Fruit fly (Drosophila melanogaster): ENCODE data around the gene CG4860.

CG4860 gene

DNA sequence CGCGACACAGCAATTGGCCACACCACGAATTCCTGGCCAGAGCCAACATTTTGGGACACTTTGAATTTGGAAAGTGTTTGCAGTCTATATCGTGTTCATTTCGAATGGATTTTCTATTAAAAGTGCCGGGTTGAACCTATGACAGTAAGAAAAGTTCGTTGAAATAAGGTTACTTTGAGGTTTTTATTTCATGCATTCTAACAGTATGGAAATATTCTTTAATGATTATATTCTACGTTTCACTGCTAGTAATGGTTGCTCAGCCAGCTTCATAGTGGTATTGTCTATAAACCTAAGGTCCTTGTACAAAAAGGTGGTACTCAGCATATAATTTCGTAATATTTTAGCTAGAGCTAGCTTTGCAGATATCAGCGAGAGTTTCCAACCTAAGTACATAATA lies 11.4 kb upstream of the CG4860 start, which contains the start of gene Pglym87:
Gene Pglym87, minus strand, starts transcription at position 101 of the 400 bp plus-strand sequence.
- no peak for TF ChIP-seq CG17801 (GFP tag; optimal IDR thresholded peaks at IDR 0.05; ENCODE audit: partially characterized antibody)

DNA sequence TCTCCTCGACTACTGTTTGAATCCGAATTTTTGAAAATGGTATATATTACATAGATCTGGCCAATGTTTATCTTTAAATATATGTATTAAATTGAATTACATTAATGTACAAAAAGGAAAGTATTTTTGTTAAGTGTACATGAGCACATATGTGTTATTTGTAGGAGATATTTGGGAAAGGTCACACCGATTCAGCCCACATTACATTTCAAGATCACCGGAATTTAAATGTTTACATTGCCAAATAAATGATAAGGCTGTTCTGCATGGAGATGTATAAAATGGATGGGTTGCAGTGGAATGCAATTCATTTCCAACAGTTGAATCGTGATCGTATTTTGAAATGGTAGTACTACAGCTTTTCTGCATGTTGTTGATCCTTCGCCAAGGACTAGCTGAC lies 7.8 kb upstream of the CG4860 start, which contains the start of gene CG3916:
Gene CG3916, plus strand, starts transcription at position 301 of the 400 bp plus-strand sequence.
- TF ChIP-seq CG17801 (GFP tag; optimal IDR thresholded peaks at IDR 0.05; ENCODE audit: partially characterized antibody): no peak

DNA sequence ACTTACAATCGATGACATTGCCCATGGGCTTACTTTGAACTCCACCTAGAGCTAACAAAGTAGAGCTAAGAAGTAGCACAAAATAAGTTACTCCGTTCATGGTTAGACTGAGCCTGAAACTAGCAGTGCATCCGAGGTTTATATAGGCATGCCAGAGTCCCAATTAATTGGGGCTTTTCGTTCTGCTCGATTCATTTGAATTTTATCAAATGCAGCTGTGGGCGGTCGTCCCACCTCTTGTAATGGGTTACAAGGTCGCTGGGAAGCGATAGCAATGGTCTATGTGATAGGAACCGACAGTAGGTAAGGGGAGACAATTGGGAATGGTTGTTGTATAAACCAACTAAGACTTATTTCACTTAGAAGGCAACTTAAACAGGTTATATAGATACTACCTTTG lies 5.0 kb upstream of the CG4860 start, which contains the start of gene CG12256:
Gene CG12256, minus strand, starts transcription at position 101 of the 400 bp plus-strand sequence.
- no peak for TF ChIP-seq CG17801 (GFP tag; optimal IDR thresholded peaks at IDR 0.05; ENCODE audit: partially characterized antibody)

DNA sequence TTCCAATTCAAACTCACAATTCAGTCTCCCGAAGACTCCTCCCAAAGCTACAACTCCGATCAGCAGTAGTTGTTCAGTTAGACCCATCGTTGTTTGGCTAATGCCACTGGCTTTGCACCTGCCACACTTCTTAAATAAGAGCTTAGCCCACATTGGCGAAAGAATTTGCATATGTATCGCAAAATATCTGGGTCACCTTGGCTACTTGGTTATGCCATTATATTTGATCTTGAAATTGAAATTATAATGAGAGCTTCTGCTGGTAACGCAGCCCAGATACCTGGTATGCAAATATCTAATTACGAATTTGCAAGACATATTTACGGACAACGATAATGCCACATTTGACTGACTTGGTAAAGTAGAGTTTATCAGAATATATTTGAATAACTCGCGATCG lies 3.7 kb upstream of the CG4860 start, which contains the start of gene CG17404:
Gene CG17404, minus strand, starts transcription at position 101 of the 400 bp plus-strand sequence.
- no peak for TF ChIP-seq CG17801 (GFP tag; optimal IDR thresholded peaks at IDR 0.05; ENCODE audit: partially characterized antibody)

DNA sequence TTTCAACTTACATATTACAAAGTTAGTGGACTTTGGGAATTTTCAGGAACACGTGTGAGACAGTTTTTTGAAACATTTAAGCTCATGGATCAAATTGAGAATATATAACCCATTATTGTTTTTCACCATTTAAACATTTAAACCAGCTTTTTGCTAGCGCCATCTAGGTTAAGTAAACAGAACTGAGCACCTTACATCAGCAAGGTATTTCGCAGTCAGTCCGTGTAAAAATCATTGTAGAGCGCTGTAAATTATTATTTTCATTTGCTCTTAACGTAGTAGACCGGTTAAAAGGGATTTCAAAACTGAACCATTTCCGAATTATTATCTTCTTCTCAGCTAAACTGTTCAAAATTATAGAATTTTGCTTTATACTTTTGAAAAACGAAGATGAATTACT lies 829 bp upstream of the CG4860 start, which contains the start of gene Rsbp15:
Gene Rsbp15, plus strand, starts transcription at position 295 of the 400 bp plus-strand sequence.
- TF ChIP-seq CG17801 (GFP tag; optimal IDR thresholded peaks at IDR 0.05; ENCODE audit: partially characterized antibody): no peak

DNA sequence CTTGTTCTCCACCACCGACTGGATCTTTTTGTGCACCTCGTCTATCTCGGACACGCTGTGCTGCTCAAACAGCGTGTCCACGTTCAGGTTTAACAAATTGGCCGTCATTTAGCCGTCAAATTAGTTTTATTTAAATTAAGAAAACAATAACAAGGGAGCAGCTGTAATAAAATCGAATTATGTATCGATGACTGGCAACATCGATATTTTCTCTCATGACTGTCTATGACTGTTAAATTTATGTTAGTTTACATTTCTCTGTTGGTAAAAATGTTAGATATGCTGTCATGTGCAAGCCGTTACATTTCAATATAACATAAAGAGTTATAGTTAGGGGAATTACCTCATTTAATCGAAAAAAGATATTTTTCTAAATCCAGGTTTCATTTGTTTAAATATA lies 1.8 kb downstream of the CG4860 start, which contains the start of gene Cog1:
Gene Cog1, minus strand, starts transcription at position 190 of the 400 bp plus-strand sequence.
- no peak for TF ChIP-seq CG17801 (GFP tag; optimal IDR thresholded peaks at IDR 0.05; ENCODE audit: partially characterized antibody)

DNA sequence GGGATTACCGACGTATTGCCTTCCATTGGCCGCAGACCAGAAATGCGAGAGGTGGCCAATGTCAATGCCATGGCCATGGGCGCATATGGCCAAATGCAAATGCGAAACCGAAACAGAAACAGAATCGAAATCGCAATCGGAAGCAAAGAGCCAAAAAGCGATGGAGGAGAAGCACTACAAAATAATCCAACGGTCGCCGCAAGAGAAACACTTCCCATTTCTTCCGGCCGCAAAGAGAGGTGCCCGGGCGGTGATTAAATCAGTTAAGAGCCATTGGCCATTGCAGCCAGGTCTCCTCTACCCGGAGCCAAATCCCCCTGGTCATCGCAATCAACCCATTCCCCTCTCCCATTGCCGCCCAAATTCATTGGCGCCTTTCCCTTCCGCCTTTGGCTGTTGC lies 7.1 kb downstream of the CG4860 start, which contains the start of gene CG14742:
Gene CG14742, plus strand, starts transcription at position 301 of the 400 bp plus-strand sequence.
- no peak for TF ChIP-seq CG17801 (GFP tag; optimal IDR thresholded peaks at IDR 0.05; ENCODE audit: partially characterized antibody)

DNA sequence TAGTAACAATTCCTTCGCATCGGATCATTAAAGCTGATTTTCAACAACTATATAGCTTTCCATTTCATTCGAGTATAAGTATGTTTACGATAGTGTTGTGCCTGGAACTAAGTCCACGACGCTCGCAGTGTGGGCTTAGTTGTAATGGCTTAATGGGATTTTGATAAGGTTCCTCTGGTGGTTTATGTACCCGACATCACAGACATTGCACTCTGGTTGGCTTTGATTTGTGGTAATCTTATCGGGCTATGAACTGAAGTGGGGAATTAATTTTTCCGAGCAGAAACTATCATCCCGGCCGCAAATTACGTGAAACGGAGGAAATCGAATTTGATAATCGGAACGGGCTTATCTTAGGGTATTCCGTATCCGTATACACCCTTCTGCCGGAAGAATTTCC lies 9.7 kb downstream of the CG4860 start:
- no peak for TF ChIP-seq CG17801 (GFP tag; optimal IDR thresholded peaks at IDR 0.05; ENCODE audit: partially characterized antibody)

DNA sequence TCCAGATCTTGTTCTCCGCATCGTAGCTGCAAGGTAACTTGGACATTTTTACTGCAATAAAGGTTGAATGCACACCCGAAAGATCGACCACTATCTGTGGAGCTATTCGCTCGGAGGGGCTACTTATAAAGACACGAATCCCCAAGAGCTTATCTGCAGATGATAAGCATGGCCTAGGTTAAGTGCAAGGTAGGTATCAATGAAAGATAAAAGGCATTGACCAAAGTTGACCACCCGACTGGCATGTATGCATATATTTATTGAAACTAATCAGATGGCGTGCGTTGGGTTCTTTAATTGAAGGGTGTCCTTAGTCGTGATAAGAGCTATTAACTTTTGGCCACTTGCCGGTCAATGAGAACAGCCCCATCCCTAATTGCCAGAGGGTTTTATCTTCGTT lies 11.0 kb downstream of the CG4860 start, which contains the start of gene CG4830:
Gene CG4830, minus strand, starts transcription at position 101 of the 400 bp plus-strand sequence.
- TF ChIP-seq CG17801 (GFP tag; optimal IDR thresholded peaks at IDR 0.05; ENCODE audit: partially characterized antibody): no peak

DNA sequence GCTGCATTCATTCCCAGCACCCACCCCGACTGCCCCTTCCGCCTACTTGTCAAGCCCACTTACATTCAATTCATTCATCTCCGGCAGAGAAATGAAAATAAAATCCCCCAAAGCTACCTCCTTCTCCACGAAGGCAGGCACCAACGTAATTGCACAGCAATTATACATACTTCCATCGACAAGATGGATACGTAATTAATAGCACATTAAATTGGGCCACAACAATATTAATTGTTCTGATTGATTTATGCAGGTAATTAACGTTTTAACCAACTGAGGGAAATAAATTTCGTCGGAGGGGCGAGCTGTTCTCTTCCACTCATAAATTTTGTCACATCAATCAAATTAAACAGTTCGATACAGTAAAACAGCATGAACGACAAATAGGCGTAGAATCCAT lies 23.6 kb downstream of the CG4860 start, which contains the start of gene Adk1:
Gene Adk1, plus strand, starts transcription at position 301 of the 400 bp plus-strand sequence.
- no peak for TF ChIP-seq CG17801 (GFP tag; optimal IDR thresholded peaks at IDR 0.05; ENCODE audit: partially characterized antibody)

DNA sequence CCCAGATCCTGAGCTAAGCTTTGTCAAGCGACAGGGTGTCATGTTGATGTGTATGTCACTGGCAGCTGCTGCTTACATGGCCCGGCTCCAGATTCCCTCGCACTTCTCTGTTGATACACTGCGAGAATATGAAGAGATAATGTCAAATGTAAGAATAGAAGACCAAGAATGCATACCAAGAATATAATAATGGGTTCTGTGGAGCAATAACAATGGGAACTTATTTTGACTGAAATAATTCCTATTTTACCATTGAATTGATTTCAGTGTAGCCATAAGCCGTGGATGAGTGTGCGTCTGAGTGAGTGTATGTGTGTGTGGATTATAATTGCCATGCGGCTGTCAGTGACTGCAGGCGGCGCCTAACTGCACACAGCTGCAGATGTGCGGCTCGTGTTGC lies 25.2 kb downstream of the CG4860 start:
- TF ChIP-seq CG17801 (GFP tag; optimal IDR thresholded peaks at IDR 0.05; ENCODE audit: partially characterized antibody): no peak

DNA sequence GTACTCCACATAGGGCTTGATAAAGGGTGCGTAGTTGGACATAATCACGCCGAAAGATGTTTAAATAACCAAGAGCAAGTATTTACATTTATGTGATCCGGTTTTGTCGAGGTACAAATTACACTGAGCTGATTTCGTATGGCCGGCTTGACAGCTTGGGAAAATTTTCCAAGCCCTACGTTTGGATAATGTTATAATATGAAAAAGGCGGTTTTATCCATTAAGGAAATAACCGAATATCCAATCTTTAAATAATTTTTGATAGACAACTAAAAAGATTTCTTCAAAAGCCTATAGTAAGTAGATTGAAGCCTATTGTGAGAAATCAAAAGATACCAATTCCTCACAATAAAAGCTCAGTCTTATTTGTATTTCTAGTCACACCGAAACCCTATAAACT lies 26.4 kb downstream of the CG4860 start, which contains the start of the genes eIF3d2 and CG43450:
Gene eIF3d2, minus strand, starts transcription at position 101 of the 400 bp plus-strand sequence.
Gene CG43450, plus strand, starts transcription at position 384 of the 400 bp plus-strand sequence.
- no peak for TF ChIP-seq CG17801 (GFP tag; optimal IDR thresholded peaks at IDR 0.05; ENCODE audit: partially characterized antibody)

DNA sequence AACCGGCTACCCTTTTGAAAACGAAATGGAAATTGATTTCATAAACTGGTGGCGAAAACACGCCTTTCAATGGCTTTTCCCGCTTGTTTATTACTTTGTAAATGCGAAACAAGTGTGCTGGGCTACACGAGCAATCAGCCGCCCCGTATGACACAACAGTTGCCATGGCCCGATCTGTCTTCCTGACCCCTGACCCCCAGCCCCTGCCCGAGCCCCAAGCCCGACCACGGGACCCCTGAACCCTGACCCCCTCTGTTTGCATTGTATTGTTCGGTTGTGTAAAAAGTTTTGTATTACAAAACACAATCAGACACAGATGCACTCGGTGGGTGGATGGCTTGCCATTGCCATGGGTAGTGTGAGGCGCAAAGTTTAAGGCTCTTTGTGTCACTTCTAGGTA lies 35.6 kb downstream of the CG4860 start:
- no peak for TF ChIP-seq CG17801 (GFP tag; optimal IDR thresholded peaks at IDR 0.05; ENCODE audit: partially characterized antibody)
